Worm (Caenorhabditis elegans) whole organism, L3 larva: ENCODE measurements around the gene ctg-2.

Experiments used
- jun-1 ChIP-seq: fragments of 150-350 bp; optimal IDR thresholded peaks from 2 replicates; lab custom pipeline; 2014; ENCODE audit warnings: missing biosample characterization, missing genetic modification reagents, missing genetic modification characterization
- unc-62 ChIP-seq: fragments of 150-350 bp; sonication (generic microtip); optimal IDR thresholded peaks from 4 replicates; lab custom pipeline; 2014; ENCODE audit warnings: missing biosample characterization, missing genetic modification reagents, missing genetic modification characterization
- ztf-11 ChIP-seq: fragments of 150-350 bp; optimal IDR thresholded peaks from 2 replicates; lab custom pipeline; 2014; ENCODE audit warnings: missing biosample characterization, missing genetic modification characterization

ce11 chrII:8483793-8484186 lies 31.1 kb upstream of the ctg-2 start, which contains the start of gene taap-1:
- TF ChIP-seq jun-1: no peak
- TF ChIP-seq ztf-11 (tag; lab: Kevin White, UChicago): no peak
- no peak for TF ChIP-seq unc-62
